Fruit fly (Drosophila melanogaster): ENCODE data around the gene RfC38.

Gene RfC38

dm6 chr2L:11178826-11179391, 48.5 kb upstream of the RfC38 start, which contains the start of gene Boh2 (continued):
- TF ChIP-seq zen (tag; optimal IDR thresholded peaks at IDR 0.05), result no peak
- TF ChIP-seq CG11504 (tag; optimal IDR thresholded peaks at IDR 0.05), result peak; percentile 19
- TF ChIP-seq Kr (GFP tag; optimal IDR thresholded peaks at IDR 0.05), result no peak
- peak; percentile 44 for TF ChIP-seq pzg (GFP tag; optimal IDR thresholded peaks at IDR 0.05)
- TF ChIP-seq gro (GFP tag; optimal IDR thresholded peaks at IDR 0.05), result peak; percentile 15
- no peak for TF ChIP-seq CG10366 (GFP tag; IDR thresholded peaks at IDR 0.05)
- no peak for TF ChIP-seq CG11696 (GFP tag; IDR thresholded peaks at IDR 0.05)
- TF ChIP-seq sisA (GFP tag; IDR thresholded peaks at IDR 0.05), result no peak
- TF ChIP-seq Ets65A (GFP tag), result peak; percentile 11
- no peak for TF ChIP-seq Doc2 (GFP tag; IDR thresholded peaks at IDR 0.05)
- TF ChIP-seq Dref (GFP tag; IDR thresholded peaks at IDR 0.05), result peak; percentile 57
- peak; percentile 74 for TF ChIP-seq sqz (GFP tag; optimal IDR thresholded peaks at IDR 0.05)
- no peak for TF ChIP-seq fd64A (GFP tag; optimal IDR thresholded peaks at IDR 0.05)
- peak; percentile 25 for TF ChIP-seq trem (tag; optimal IDR thresholded peaks at IDR 0.05)
- peak; percentile 7 for TF ChIP-seq CTCF (GFP tag; optimal IDR thresholded peaks at IDR 0.05)
- no peak for TF ChIP-seq CG33557 (GFP tag; optimal IDR thresholded peaks at IDR 0.05)
- TF ChIP-seq Optix (GFP tag; IDR thresholded peaks at IDR 0.05), result no peak

dm6 chr2L:11178334-11178733, 47.9 kb upstream of the RfC38 start:
- TF ChIP-seq CG3847 (GFP tag; IDR thresholded peaks at IDR 0.05), result 0 out of 2 replicates have a peak, but pooled peaks have one; percentile 4
- no peak for TF ChIP-seq slbo (GFP tag; IDR thresholded peaks at IDR 0.05)
- 0 out of 2 replicates have a peak, but pooled peaks have one; percentile 14 for TF ChIP-seq nerfin-2 (GFP tag; IDR thresholded peaks at IDR 0.05; ENCODE audit: partially characterized antibody)

- TF ChIP-seq CG4360 (GFP tag; IDR thresholded peaks at IDR 0.05) (peak; percentile 57; the same call in 1 of the 2 replicates), sens (GFP tag) (peak; percentile 11), salm (tag; optimal IDR thresholded peaks at IDR 0.05) (no peak), cg (GFP tag; optimal IDR thresholded peaks at IDR 0.05) (peak; percentile 2), Taf1 (GFP tag; IDR thresholded peaks at IDR 0.05) (no peak), mld (GFP tag; IDR thresholded peaks at IDR 0.05; ENCODE audit: partially characterized antibody) (0 out of 3 replicates have a peak, but pooled peaks have one; percentile 6), CG30431 (GFP tag; optimal IDR thresholded peaks at IDR 0.05) (no peak), CG6689 (GFP tag; IDR thresholded peaks at IDR 0.05) (no peak), ewg (GFP tag; optimal IDR thresholded peaks at IDR 0.05) (peak; percentile 9), CG18619 (GFP tag; optimal IDR thresholded peaks at IDR 0.05) (no peak), odd (GFP tag; optimal IDR thresholded peaks at IDR 0.05) (no peak), chif (GFP tag; optimal IDR thresholded peaks at IDR 0.05) (no peak), C15 (GFP tag; IDR thresholded peaks at IDR 0.05) (no peak), ase (GFP tag; IDR thresholded peaks at IDR 0.05) (no peak), nom (GFP tag; optimal IDR thresholded peaks at IDR 0.05) (peak; percentile 41), CG34376 (GFP tag; optimal IDR thresholded peaks at IDR 0.05) (no peak), bsh (GFP tag; optimal IDR thresholded peaks at IDR 0.05) (no peak), CG12071 (GFP tag; optimal IDR thresholded peaks at IDR 0.05) (no peak), lov (optimal IDR thresholded peaks at IDR 0.05) (no peak), lov (GFP tag; IDR thresholded peaks at IDR 0.05) (0 out of 3 replicates have a peak, but pooled peaks have one; percentile 21), Oli (tag; optimal IDR thresholded peaks at IDR 0.05) (no peak), prd (optimal IDR thresholded peaks at IDR 0.05) (no peak), prd (GFP tag; IDR thresholded peaks at IDR 0.05) (no peak), lab (GFP tag; optimal IDR thresholded peaks at IDR 0.05) (no peak), Drgx (GFP tag; IDR thresholded peaks at IDR 0.05) (peak; percentile 44), Myb (GFP tag; optimal IDR thresholded peaks at IDR 0.05) (no peak), Dp (GFP tag; optimal IDR thresholded peaks at IDR 0.05) (no peak), gsb (GFP tag; IDR thresholded peaks at IDR 0.05) (no peak)
Measured at dm6 chr2L:11175393-11176258, 45.2 kb upstream of the RfC38 start.
